Fruit fly (Drosophila melanogaster) whole organism, embryonic: ENCODE results near the gene CG13024.

ENCODE experiments used
- CG12071 ChIP-seq: fragments of 200-800 bp; sonication (Bioruptor generic); optimal IDR thresholded peaks from 3 replicates; lab custom pipeline; 2018; ENCODE audit warnings: missing biosample characterization, mild to moderate bottlenecking, missing genetic modification characterization
- CG12744 ChIP-seq: fragments of 200-800 bp; sonication (Bioruptor generic); optimal IDR thresholded peaks from 2 replicates; lab custom pipeline; 2016; ENCODE audit warnings: missing biosample characterization, missing genetic modification characterization
- CG15479 ChIP-seq: fragments of 200-800 bp; sonication (Bioruptor generic); optimal IDR thresholded peaks from 3 replicates; lab custom pipeline; 2019; ENCODE audit warnings: missing biosample characterization, mild to moderate bottlenecking, missing genetic modification characterization, moderate library complexity
- CG18011 ChIP-seq: fragments of 200-800 bp; sonication (Bioruptor generic); optimal IDR thresholded peaks from 2 replicates; lab custom pipeline; 2017; ENCODE audit warnings: missing biosample characterization, missing genetic modification characterization, mild to moderate bottlenecking, moderate library complexity, missing genotype
- CG18764 ChIP-seq: fragments of 200-800 bp; sonication (Bioruptor generic); optimal IDR thresholded peaks from 3 replicates; lab custom pipeline; 2016; ENCODE audit warnings: missing biosample characterization, missing genetic modification characterization
- CG2202 ChIP-seq: fragments of 200-800 bp; sonication (Bioruptor generic); optimal IDR thresholded peaks from 2 replicates; lab custom pipeline; 2018; ENCODE audit warnings: missing biosample characterization, mild to moderate bottlenecking, missing genetic modification characterization
- CG32767 ChIP-seq: fragments of 200-800 bp; sonication (Bioruptor generic); IDR thresholded peaks from 2 replicates; pipeline ENCODE4 v1.3.6; 2022; ENCODE audit warnings: missing biosample characterization, missing genetic modification characterization
- CG4820 ChIP-seq: fragments of 200-800 bp; sonication (Bioruptor generic); optimal IDR thresholded peaks from 3 replicates; lab custom pipeline; 2016; ENCODE audit warnings: missing biosample characterization, missing genetic modification characterization
- CG5245 ChIP-seq: fragments of 200-800 bp; sonication (Bioruptor generic); optimal IDR thresholded peaks from 3 replicates; lab custom pipeline; 2016; ENCODE audit warnings: missing biosample characterization, missing genetic modification characterization
- CG6683 ChIP-seq: fragments of 200-800 bp; sonication (Bioruptor generic); optimal IDR thresholded peaks from 2 replicates; lab custom pipeline; 2017; ENCODE audit warnings: missing biosample characterization, mild to moderate bottlenecking, missing genetic modification characterization, missing genetic modification reagents
- CG6813 ChIP-seq: fragments of 200-800 bp; sonication (Bioruptor generic); optimal IDR thresholded peaks from 2 replicates; lab custom pipeline; 2017; ENCODE audit warnings: missing biosample characterization, missing genetic modification characterization, mild to moderate bottlenecking, moderate library complexity, missing genetic modification reagents
- CG9437 ChIP-seq: fragments of 200-800 bp; sonication (Bioruptor generic); optimal IDR thresholded peaks from 2 replicates; lab custom pipeline; 2018; ENCODE audit warnings: missing biosample characterization, mild to moderate bottlenecking, missing genetic modification characterization
- CG9727 ChIP-seq: fragments of 200-800 bp; sonication (Bioruptor generic); optimal IDR thresholded peaks from 3 replicates; lab custom pipeline; 2017; ENCODE audit warnings: missing biosample characterization, mild to moderate bottlenecking, missing genetic modification characterization
- CG9932 ChIP-seq: fragments of 200-800 bp; sonication (Bioruptor generic); IDR thresholded peaks from 2 replicates; pipeline ENCODE4 v1.3.6; 2022; ENCODE audit warnings: missing biosample characterization, missing genetic modification characterization
- Chrac-16 ChIP-seq: fragments of 200-800 bp; sonication (Bioruptor generic); optimal IDR thresholded peaks from 3 replicates; lab custom pipeline; 2016; ENCODE audit warnings: missing biosample characterization, missing genetic modification characterization
- Dek ChIP-seq: fragments of 200-800 bp; sonication (Bioruptor generic); optimal IDR thresholded peaks from 3 replicates; lab custom pipeline; 2019; ENCODE audit warnings: missing biosample characterization, mild to moderate bottlenecking, missing genetic modification characterization, moderate library complexity
- Drgx ChIP-seq: fragments of 200-800 bp; sonication (Bioruptor generic); IDR thresholded peaks from 2 replicates; pipeline ENCODE4 v1.3.6; 2022; ENCODE audit warnings: missing biosample characterization, missing genetic modification characterization
- Ets97D ChIP-seq: fragments of 200-800 bp; sonication (Bioruptor generic); optimal IDR thresholded peaks from 3 replicates; lab custom pipeline; 2016; ENCODE audit warnings: missing biosample characterization, missing genetic modification characterization
- HLH3B ChIP-seq: fragments of 200-800 bp; sonication (Bioruptor generic); IDR thresholded peaks from 2 replicates; pipeline ENCODE4 v1.3.6; 2022; ENCODE audit warnings: missing biosample characterization, missing genetic modification characterization
- Jarid2 ChIP-seq: fragments of 200-800 bp; sonication (Bioruptor generic); optimal IDR thresholded peaks from 3 replicates; lab custom pipeline; 2017; ENCODE audit warnings: mild to moderate bottlenecking, missing biosample characterization, missing genetic modification reagents, missing genetic modification characterization
- Neu2 ChIP-seq: fragments of 200-800 bp; sonication (Bioruptor generic); optimal IDR thresholded peaks from 3 replicates; lab custom pipeline; 2016; ENCODE audit warnings: missing biosample characterization, missing genetic modification characterization, borderline replicate concordance
- PHDP ChIP-seq: fragments of 200-800 bp; sonication (Bioruptor generic); optimal IDR thresholded peaks from 3 replicates; lab custom pipeline; 2018; ENCODE audit warnings: missing biosample characterization, mild to moderate bottlenecking, missing genetic modification characterization, moderate library complexity
- Poxn ChIP-seq: fragments of 200-800 bp; sonication (Bioruptor generic); IDR thresholded peaks from 2 replicates; pipeline ENCODE4 v1.3.6; 2022; ENCODE audit warnings: missing biosample characterization, missing genetic modification characterization
- Sin3A ChIP-seq: fragments of >200 bp; optimal IDR thresholded peaks from 2 replicates; lab custom pipeline; 2018
- Xrp1 ChIP-seq: fragments of 200-800 bp; sonication (Bioruptor generic); IDR thresholded peaks from 2 replicates; pipeline ENCODE4 v1.3.6; 2022; ENCODE audit warnings: missing biosample characterization, missing genetic modification characterization
- abd-A ChIP-seq: fragments of 200-800 bp; sonication (Bioruptor generic); optimal IDR thresholded peaks from 3 replicates; lab custom pipeline; 2019; ENCODE audit warnings: missing biosample characterization, mild to moderate bottlenecking, missing genetic modification characterization, moderate library complexity
- ac ChIP-seq: fragments of 200-800 bp; sonication (Bioruptor generic); optimal IDR thresholded peaks from 3 replicates; lab custom pipeline; 2017; ENCODE audit warnings: missing biosample characterization, mild to moderate bottlenecking, missing genetic modification characterization
- ato ChIP-seq: fragments of 200-800 bp; sonication (Bioruptor generic); IDR thresholded peaks from 2 replicates; pipeline ENCODE4 v1.3.6; 2022; ENCODE audit warnings: missing biosample characterization, missing genetic modification characterization; ENCODE audit not compliant: partially characterized antibody
- bab2 ChIP-seq: fragments of 200-800 bp; sonication (Bioruptor generic); optimal IDR thresholded peaks from 2 replicates; lab custom pipeline; 2016; ENCODE audit warnings: missing biosample characterization, missing genetic modification characterization
- bbx ChIP-seq: fragments of 200-800 bp; sonication (Bioruptor generic); IDR thresholded peaks from 2 replicates; pipeline ENCODE4 v1.3.6; 2022; ENCODE audit warnings: missing biosample characterization, missing genetic modification characterization; ENCODE audit not compliant: partially characterized antibody
- br ChIP-seq: fragments of >200 bp; optimal IDR thresholded peaks from 2 replicates; lab custom pipeline; 2017
- cato ChIP-seq: fragments of 200-800 bp; sonication (Bioruptor generic); optimal IDR thresholded peaks from 2 replicates; lab custom pipeline; 2016; ENCODE audit warnings: missing biosample characterization, missing genetic modification characterization, borderline replicate concordance
- ci ChIP-seq: fragments of 200-800 bp; sonication (Bioruptor generic); IDR thresholded peaks from 3 replicates; pipeline ENCODE4 v1.3.6; 2022; ENCODE audit warnings: missing biosample characterization, missing genetic modification characterization
- cwo ChIP-seq: fragments of 200-800 bp; sonication (Bioruptor generic); optimal IDR thresholded peaks from 3 replicates; lab custom pipeline; 2017; ENCODE audit warnings: missing biosample characterization, missing genetic modification characterization, mild to moderate bottlenecking, moderate library complexity, missing genetic modification reagents
- dati ChIP-seq: fragments of 200-800 bp; sonication (Bioruptor generic); IDR thresholded peaks from 2 replicates; pipeline ENCODE4 v1.3.6; 2022; ENCODE audit warnings: missing biosample characterization, missing genetic modification characterization
- ems ChIP-seq: fragments of 200-800 bp; sonication (Bioruptor generic); optimal IDR thresholded peaks from 3 replicates; lab custom pipeline; 2016; ENCODE audit warnings: missing biosample characterization, missing genetic modification characterization
- fd96Cb ChIP-seq: fragments of 200-800 bp; sonication (Bioruptor generic); optimal IDR thresholded peaks from 2 replicates; lab custom pipeline; 2018; ENCODE audit warnings: missing biosample characterization, mild to moderate bottlenecking, missing genetic modification characterization, moderate library complexity
- gce ChIP-seq: fragments of 200-800 bp; sonication (Bioruptor generic); IDR thresholded peaks from 3 replicates; pipeline ENCODE4 v1.3.6; 2022; ENCODE audit warnings: missing biosample characterization, missing genetic modification characterization
- gcm2 ChIP-seq: fragments of 200-800 bp; sonication (Bioruptor generic); optimal IDR thresholded peaks from 2 replicates; lab custom pipeline; 2016; ENCODE audit warnings: missing biosample characterization, missing genetic modification characterization
- kay ChIP-seq: fragments of 200-800 bp; sonication (Bioruptor generic); optimal IDR thresholded peaks from 2 replicates; lab custom pipeline; 2016; ENCODE audit warnings: missing biosample characterization, missing genetic modification characterization
- klu ChIP-seq: fragments of 200-800 bp; sonication (Bioruptor generic); IDR thresholded peaks from 2 replicates; pipeline ENCODE4 v1.3.6; 2022; ENCODE audit warnings: missing biosample characterization, missing genetic modification characterization
- knrl ChIP-seq: fragments of 200-800 bp; sonication (Bioruptor generic); IDR thresholded peaks from 3 replicates; pipeline ENCODE4 v1.3.6; 2022; ENCODE audit warnings: missing biosample characterization, missing genetic modification characterization; ENCODE audit not compliant: partially characterized antibody
- nmo ChIP-seq: fragments of 200-800 bp; sonication (Bioruptor generic); optimal IDR thresholded peaks from 2 replicates; lab custom pipeline; 2018; ENCODE audit warnings: missing biosample characterization, mild to moderate bottlenecking, missing genetic modification characterization, moderate library complexity
- onecut ChIP-seq: fragments of 200-800 bp; sonication (Bioruptor generic); IDR thresholded peaks from 2 replicates; pipeline ENCODE4 v1.3.6; 2022; ENCODE audit warnings: missing biosample characterization, missing genetic modification characterization
- pho ChIP-seq: fragments of 200-800 bp; sonication (Bioruptor generic); optimal IDR thresholded peaks from 2 replicates; lab custom pipeline; 2016; ENCODE audit warnings: missing biosample characterization, missing genetic modification characterization
- pum ChIP-seq: fragments of 200-800 bp; sonication (Bioruptor generic); optimal IDR thresholded peaks from 2 replicates; lab custom pipeline; 2016; ENCODE audit warnings: missing biosample characterization, missing genetic modification characterization
- shn ChIP-seq: fragments of 200-800 bp; sonication (Bioruptor generic); optimal IDR thresholded peaks from 3 replicates; lab custom pipeline; 2016; ENCODE audit warnings: missing biosample characterization, missing genetic modification characterization
- tgo ChIP-seq: fragments of 200-800 bp; sonication (Bioruptor generic); IDR thresholded peaks from 3 replicates; pipeline ENCODE4 v1.3.6; 2022; ENCODE audit warnings: missing biosample characterization, missing genetic modification characterization
- wdn ChIP-seq: fragments of 200-800 bp; sonication (Bioruptor generic); IDR thresholded peaks from 2 replicates; pipeline ENCODE4 v1.3.6; 2022; ENCODE audit warnings: missing biosample characterization, missing genetic modification characterization
- yki ChIP-seq: fragments of >200 bp; optimal IDR thresholded peaks from 3 replicates; lab custom pipeline; 2018
- zf30C ChIP-seq: fragments of 200-800 bp; sonication (Bioruptor generic); optimal IDR thresholded peaks from 3 replicates; lab custom pipeline; 2018; ENCODE audit warnings: missing biosample characterization, mild to moderate bottlenecking, missing genetic modification characterization

The CG13024 gene

DNA sequence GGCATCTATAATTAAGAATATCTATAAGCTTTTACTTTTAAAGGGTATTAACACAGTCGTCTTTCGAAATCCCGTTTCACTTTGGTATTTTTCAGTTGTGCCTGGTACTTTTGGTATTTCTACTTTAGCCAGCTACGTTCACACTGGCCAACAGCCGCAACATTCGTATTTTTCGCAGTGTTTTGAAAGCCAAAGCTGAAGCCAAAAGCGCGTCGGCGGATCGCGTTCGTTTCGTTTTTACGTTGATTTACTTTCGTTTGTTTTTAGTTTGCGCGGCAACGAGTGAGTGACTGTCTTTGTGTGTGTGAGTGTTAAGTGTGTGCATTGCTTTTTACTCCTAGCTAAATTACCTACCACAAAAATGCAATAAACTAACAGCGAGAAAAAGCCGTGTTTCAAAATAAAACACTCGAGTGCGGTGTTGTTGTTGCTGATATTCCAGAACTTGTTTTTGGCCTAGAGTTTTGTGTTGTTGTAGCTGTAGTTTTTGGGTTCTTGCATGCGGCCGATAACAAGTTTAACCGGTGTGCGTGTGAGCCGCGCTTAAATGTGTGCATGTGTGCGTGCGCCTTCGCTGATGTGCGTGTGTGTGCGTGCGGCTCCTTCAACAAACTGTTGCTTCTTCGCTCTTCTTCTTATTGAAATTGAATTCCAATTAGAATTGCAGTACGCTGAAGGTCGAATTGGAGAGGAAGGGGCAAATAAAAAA is 36.4 kb upstream of the CG13024 start, which contains the start of gene Lmpt (continued):
- TF ChIP-seq fd96Cb (tag; lab: Kevin White, UChicago) = no peak
- TF ChIP-seq pum (GFP tag; lab: Kevin White, UChicago) = no peak
- TF ChIP-seq CG2202 (tag; lab: Kevin White, UChicago) = no peak
- no peak for TF ChIP-seq pho
- no peak for TF ChIP-seq bbx
- TF ChIP-seq gce (GFP tag; lab: Robert Waterston, UW) = no peak
- no peak for TF ChIP-seq ac (GFP tag; lab: Kevin White, UChicago)
- no peak for TF ChIP-seq CG6813
- no peak for TF ChIP-seq gcm2 (GFP tag; lab: Kevin White, UChicago)
- peak; percentile 10 for TF ChIP-seq CG9437 (GFP tag; lab: Kevin White, UChicago)
- no peak for TF ChIP-seq ato (GFP tag; lab: Robert Waterston, UW)
- no peak for TF ChIP-seq Chrac-16 (GFP tag; lab: Kevin White, UChicago)
- no peak for TF ChIP-seq dati (GFP tag; lab: Robert Waterston, UW)
- no peak for TF ChIP-seq knrl (GFP tag; lab: Robert Waterston, UW)
- TF ChIP-seq HLH3B (GFP tag; lab: Robert Waterston, UW) = no peak
- TF ChIP-seq CG4820 (GFP tag; lab: Kevin White, UChicago) = no peak
- TF ChIP-seq ci (GFP tag; lab: Robert Waterston, UW) = no peak
- no peak for TF ChIP-seq CG15479 (GFP tag; lab: Kevin White, UChicago)
- no peak for TF ChIP-seq CG12744 (GFP tag; lab: Kevin White, UChicago)
- no peak for TF ChIP-seq CG9727 (GFP tag; lab: Kevin White, UChicago)
- no peak for TF ChIP-seq wdn (GFP tag; lab: Robert Waterston, UW)
- TF ChIP-seq CG18764 = no peak
- TF ChIP-seq bab2 (GFP tag; lab: Kevin White, UChicago) = no peak
- TF ChIP-seq CG9932 (GFP tag; lab: Robert Waterston, UW) = no peak
- TF ChIP-seq ems (GFP tag; lab: Kevin White, UChicago) = no peak
- peak; percentile 30 for TF ChIP-seq PHDP (tag; lab: Kevin White, UChicago)
- peak; percentile 4 for TF ChIP-seq nmo
- no peak for TF ChIP-seq abd-A (tag; lab: Kevin White, UChicago)
- no peak for TF ChIP-seq CG5245 (GFP tag; lab: Kevin White, UChicago)
- TF ChIP-seq yki (lab: Kevin White, UChicago) = no peak
- TF ChIP-seq Dek (tag; lab: Kevin White, UChicago) = peak; percentile 39
- no peak for TF ChIP-seq Neu2
- no peak for TF ChIP-seq kay (GFP tag; lab: Kevin White, UChicago)
- peak; percentile 38 for TF ChIP-seq Ets97D (GFP tag; lab: Kevin White, UChicago)
- TF ChIP-seq CG32767 (GFP tag; lab: Robert Waterston, UW) = no peak
- no peak for TF ChIP-seq shn (GFP tag; lab: Kevin White, UChicago)
- TF ChIP-seq CG12071 = no peak
- TF ChIP-seq klu (GFP tag; lab: Robert Waterston, UW) = no peak
- no peak for TF ChIP-seq br (lab: Kevin White, UChicago)
- TF ChIP-seq CG6683 (GFP tag; lab: Kevin White, UChicago) = no peak
- TF ChIP-seq onecut (GFP tag; lab: Robert Waterston, UW) = 0 out of 2 replicates have a peak, but pooled peaks have one; percentile 14
- no peak for TF ChIP-seq cato
- peak; percentile 31 for TF ChIP-seq zf30C (GFP tag; lab: Kevin White, UChicago)
- TF ChIP-seq Sin3A (lab: Kevin White, UChicago) = peak; percentile 38
- TF ChIP-seq Drgx (GFP tag; lab: Robert Waterston, UW) = 0 out of 2 replicates have a peak, but pooled peaks have one; percentile 25
- no peak for TF ChIP-seq Poxn (GFP tag; lab: Robert Waterston, UW)
- no peak for TF ChIP-seq tgo (GFP tag; lab: Robert Waterston, UW)
- TF ChIP-seq Jarid2 (GFP tag; lab: Kevin White, UChicago) = peak; percentile 75
- no peak for TF ChIP-seq CG18011 (GFP tag; lab: Kevin White, UChicago)
- no peak for TF ChIP-seq cwo (GFP tag; lab: Kevin White, UChicago)
- TF ChIP-seq Xrp1 = peak; percentile 22; the same call in 1 of the 2 replicates
